Worm (Caenorhabditis elegans) whole organism, L1 larva: Measurements from ENCODE around the gene copb-1.

Experiments used
- F16B12.6 ChIP-seq: fragments of 150-350 bp; optimal IDR thresholded peaks from 2 replicates; lab custom pipeline; 2014; ENCODE audit warnings: missing biosample characterization, missing genetic modification characterization
- aly-2 ChIP-seq: fragments of 150-350 bp; optimal IDR thresholded peaks from 2 replicates; lab custom pipeline; 2014; ENCODE audit warnings: missing biosample characterization, missing genetic modification characterization
- ama-1 ChIP-seq: fragments of 150-350 bp; optimal IDR thresholded peaks from 2 replicates; lab custom pipeline; 2014
- blmp-1 ChIP-seq: fragments of 150-350 bp; optimal IDR thresholded peaks from 2 replicates; lab custom pipeline; 2014; ENCODE audit warnings: missing biosample characterization, missing genetic modification characterization
- ceh-82 ChIP-seq, 3 experiments: fragments of 150-350 bp in 1 of 3; sonication (generic microtip) in 2 of 3; optimal IDR thresholded peaks; 2 replicates each; lab custom pipeline; 2014 to 2017; ENCODE audit warnings: missing biosample characterization in 3 of 3, missing genetic modification characterization in 3 of 3
- dpl-1 ChIP-seq, 3 experiments: fragments of 150-350 bp in 2 of 3; sonication (generic microtip) in 1 of 3; optimal IDR thresholded peaks; 2 replicates each; lab custom pipeline; 2014 to 2017; ENCODE audit warnings: missing biosample characterization in 3 of 3, missing genetic modification characterization in 3 of 3, missing genetic modification reagents in 3 of 3
- fkh-4 ChIP-seq: sonication (generic microtip); optimal IDR thresholded peaks from 2 replicates; lab custom pipeline; 2016; ENCODE audit warnings: missing compliant biosample characterization, missing genetic modification characterization, borderline replicate concordance
- hpl-2 ChIP-seq: fragments of 150-350 bp; optimal IDR thresholded peaks from 2 replicates; lab custom pipeline; 2014; ENCODE audit warnings: missing biosample characterization, missing genetic modification reagents, missing genetic modification characterization
- isw-1 ChIP-seq: fragments of 200-800 bp; sonication (Bioruptor generic); IDR thresholded peaks from 2 replicates; pipeline ENCODE4 v1.3.6; 2022; ENCODE audit warnings: missing genetic modification characterization, missing compliant biosample characterization
- jun-1 ChIP-seq: fragments of 150-350 bp; optimal IDR thresholded peaks from 2 replicates; lab custom pipeline; 2014; ENCODE audit warnings: missing biosample characterization, missing genetic modification reagents, missing genetic modification characterization
- lin-13 ChIP-seq: fragments of 150-350 bp; optimal IDR thresholded peaks from 2 replicates; lab custom pipeline; 2014; ENCODE audit warnings: missing biosample characterization, missing genetic modification reagents, missing genetic modification characterization
- lin-14 ChIP-seq: fragments of 200-800 bp; sonication (Bioruptor generic); optimal IDR thresholded peaks from 2 replicates; lab custom pipeline; 2018; ENCODE audit warnings: mild to moderate bottlenecking, missing genetic modification characterization, moderate library complexity, missing compliant biosample characterization
- lin-15B ChIP-seq: fragments of 150-350 bp; sonication (generic microtip); optimal IDR thresholded peaks from 3 replicates; lab custom pipeline; 2014; ENCODE audit warnings: missing biosample characterization, missing genetic modification characterization
- lir-3 ChIP-seq: sonication (generic microtip); optimal IDR thresholded peaks from 2 replicates; lab custom pipeline; 2016; ENCODE audit warnings: mild to moderate bottlenecking, missing genetic modification characterization, moderate library complexity, missing compliant biosample characterization; ENCODE audit not compliant: poor library complexity
- lsy-2 ChIP-seq, 2 experiments: fragments of 150-350 bp; optimal IDR thresholded peaks; 2 replicates each; lab custom pipeline; 2014; ENCODE audit warnings: missing biosample characterization in 2 of 2, missing genetic modification characterization in 2 of 2
- mdl-1 ChIP-seq, 2 experiments: fragments of 150-350 bp; optimal IDR thresholded peaks; 2 replicates each; lab custom pipeline; 2014 to 2017; ENCODE audit warnings: missing biosample characterization in 2 of 2, missing genetic modification characterization in 2 of 2, inconsistent platforms in 1 of 2
- mep-1 ChIP-seq: fragments of 150-350 bp; optimal IDR thresholded peaks from 2 replicates; lab custom pipeline; 2014; ENCODE audit warnings: missing biosample characterization, missing genetic modification characterization
- pag-3 ChIP-seq: sonication (generic microtip); optimal IDR thresholded peaks from 2 replicates; lab custom pipeline; 2017; ENCODE audit warnings: missing genetic modification characterization, mild to moderate bottlenecking, missing compliant biosample characterization, antibody characterized with exemption, borderline replicate concordance; ENCODE audit not compliant: insufficient read depth
- pax-3 ChIP-seq: fragments of 200-800 bp; sonication (Bioruptor generic); optimal IDR thresholded peaks from 2 replicates; lab custom pipeline; 2018; ENCODE audit warnings: mild to moderate bottlenecking, missing genetic modification characterization, moderate library complexity, missing compliant biosample characterization
- rnt-1 ChIP-seq: sonication (generic microtip); optimal IDR thresholded peaks from 2 replicates; lab custom pipeline; 2016; ENCODE audit warnings: mild to moderate bottlenecking, missing genetic modification characterization, moderate library complexity, missing compliant biosample characterization
- skn-1 ChIP-seq: fragments of 150-350 bp; optimal IDR thresholded peaks from 2 replicates; lab custom pipeline; 2014; ENCODE audit warnings: missing biosample characterization, missing genetic modification characterization
- snpc-4 ChIP-seq: fragments of 150-350 bp; optimal IDR thresholded peaks from 2 replicates; lab custom pipeline; 2014; ENCODE audit warnings: missing biosample characterization, missing genetic modification characterization
- sox-4 ChIP-seq: sonication (generic microtip); optimal IDR thresholded peaks from 2 replicates; lab custom pipeline; 2016; ENCODE audit warnings: missing genetic modification characterization, missing compliant biosample characterization
- swsn-7 ChIP-seq: sonication (generic microtip); optimal IDR thresholded peaks from 2 replicates; lab custom pipeline; 2016; ENCODE audit warnings: missing genetic modification characterization, missing compliant biosample characterization
- tbx-2 ChIP-seq: sonication (generic microtip); optimal IDR thresholded peaks from 2 replicates; lab custom pipeline; 2016; ENCODE audit warnings: missing genetic modification characterization, missing compliant biosample characterization
- unc-130 ChIP-seq: fragments of 150-350 bp; optimal IDR thresholded peaks from 2 replicates; lab custom pipeline; 2017; ENCODE audit warnings: missing biosample characterization, missing genetic modification characterization, inconsistent platforms
- unc-86 ChIP-seq: sonication (generic microtip); optimal IDR thresholded peaks from 2 replicates; lab custom pipeline; 2016; ENCODE audit warnings: missing genetic modification characterization, missing compliant biosample characterization
- xbp-1 ChIP-seq: sonication (generic microtip); optimal IDR thresholded peaks from 2 replicates; lab custom pipeline; 2016; ENCODE audit warnings: missing genetic modification characterization, missing compliant biosample characterization
- zag-1 ChIP-seq: fragments of 150-350 bp; optimal IDR thresholded peaks from 2 replicates; lab custom pipeline; 2014; ENCODE audit warnings: missing biosample characterization, missing genetic modification characterization
- zip-4 ChIP-seq: fragments of 200-800 bp; sonication (Bioruptor generic); optimal IDR thresholded peaks from 2 replicates; lab custom pipeline; 2018; ENCODE audit warnings: mild to moderate bottlenecking, missing genetic modification characterization, moderate library complexity, missing compliant biosample characterization

The copb-1 gene

DNA sequence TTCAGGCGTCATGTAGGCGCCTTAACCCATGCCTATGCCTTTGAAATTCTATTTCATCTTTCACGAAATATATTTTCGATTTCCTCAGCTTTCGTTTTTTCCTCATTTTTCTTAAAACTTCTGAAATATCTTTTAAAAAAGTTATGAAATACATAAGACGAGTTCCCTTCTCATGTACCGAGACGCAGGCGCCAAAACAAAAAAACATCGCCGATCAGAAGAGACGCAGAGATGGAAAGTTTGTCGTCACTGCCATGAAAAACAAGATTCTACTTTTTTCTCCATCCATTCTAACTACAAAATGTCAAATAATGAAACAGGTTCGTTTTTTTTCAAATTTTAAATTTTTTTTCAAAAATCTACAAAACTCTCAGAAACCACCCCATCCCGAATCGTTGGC, 50.4 kb downstream of the copb-1 start, which contains the start of gene chil-24 (continued):
- TF ChIP-seq zag-1 (tag; lab: Kevin White, UChicago) (no peak), rnt-1 (tag; lab: Kevin White, UChicago) (peak; percentile 61), jun-1 (tag; lab: Kevin White, UChicago) (no peak), skn-1 (tag; lab: Kevin White, UChicago) (peak; percentile 45), lsy-2 (tag; optimal IDR thresholded peaks at IDR 0.05; lab: Kevin White, UChicago) (peak in 1 of 2 experiments; percentile 36), hpl-2 (GFP tag; lab: Kevin White, UChicago) (peak; percentile 12), blmp-1 (tag; lab: Kevin White, UChicago) (peak; percentile 21), unc-130 (no peak), tbx-2 (no peak), unc-86 (tag; lab: Kevin White, UChicago) (no peak), swsn-7 (tag; lab: Kevin White, UChicago) (peak; percentile 5), pax-3 (tag; lab: Kevin White, UChicago) (no peak), dpl-1 (GFP tag; optimal IDR thresholded peaks at IDR 0.05; lab: Kevin White, UChicago) (peak in 2 of 3 experiments; percentile 9 to 11), lir-3 (tag; lab: Kevin White, UChicago) (no peak), mep-1 (peak; percentile 33)

- no peak for TF ChIP-seq F16B12.6
- no peak for TF ChIP-seq lin-15B (tag; lab: Kevin White, UChicago)
- no peak for TF ChIP-seq skn-1 (tag; lab: Kevin White, UChicago)
- TF ChIP-seq aly-2 (tag; lab: Kevin White, UChicago) = no peak
- no peak for TF ChIP-seq lin-13 (GFP tag; lab: Kevin White, UChicago)
- TF ChIP-seq snpc-4 (tag; lab: Kevin White, UChicago) = no peak
- no peak for TF ChIP-seq ama-1
- no peak for TF ChIP-seq xbp-1 (tag; lab: Kevin White, UChicago)
- no peak for TF ChIP-seq zip-4 (GFP tag; lab: Kevin White, UChicago)
- TF ChIP-seq lin-14 (GFP tag; lab: Kevin White, UChicago) = no peak
- TF ChIP-seq sox-4 (tag; lab: Kevin White, UChicago) = no peak
- TF ChIP-seq fkh-4 (tag; lab: Kevin White, UChicago) = no peak
- TF ChIP-seq ceh-82 (tag; optimal IDR thresholded peaks at IDR 0.05; lab: Kevin White, UChicago) = no peak
- no peak for TF ChIP-seq mep-1
- no peak for TF ChIP-seq lir-3 (tag; lab: Kevin White, UChicago)
- TF ChIP-seq lsy-2 (tag; optimal IDR thresholded peaks at IDR 0.05; lab: Kevin White, UChicago) = no peak
- TF ChIP-seq pag-3 (tag; lab: Kevin White, UChicago) = no peak
- TF ChIP-seq isw-1 (GFP tag; lab: Robert Waterston, UW) = no peak
- TF ChIP-seq mdl-1 (tag; optimal IDR thresholded peaks at IDR 0.05; lab: Kevin White, UChicago) = no peak
Measured at ce11 chrII:3135293-3135692, 56.7 kb downstream of the copb-1 start.
